Worm (Caenorhabditis elegans) whole organism, L1 larva: ENCODE measurements around the gene srh-245.

ENCODE experiments used
- dpl-1 ChIP-seq, 3 experiments: fragments of 150-350 bp in 2 of 3; sonication (generic microtip) in 1 of 3; optimal IDR thresholded peaks; 2 replicates each; lab custom pipeline; 2014 to 2017; ENCODE audit warnings: missing biosample characterization in 3 of 3, missing genetic modification characterization in 3 of 3, missing genetic modification reagents in 3 of 3
- efl-3 ChIP-seq: fragments of 200-800 bp; sonication (Bioruptor generic); optimal IDR thresholded peaks from 2 replicates; lab custom pipeline; 2018; ENCODE audit warnings: mild to moderate bottlenecking, missing genetic modification characterization, missing compliant biosample characterization
- fos-1 ChIP-seq: fragments of 150-350 bp; optimal IDR thresholded peaks from 2 replicates; lab custom pipeline; 2014; ENCODE audit warnings: missing biosample characterization, missing genetic modification characterization
- irx-1 ChIP-seq: sonication (generic microtip); optimal IDR thresholded peaks from 2 replicates; lab custom pipeline; 2016; ENCODE audit warnings: missing genetic modification characterization, missing compliant biosample characterization
- nhr-237 ChIP-seq: fragments of 150-350 bp; optimal IDR thresholded peaks from 2 replicates; lab custom pipeline; 2014; ENCODE audit warnings: missing biosample characterization, missing genetic modification characterization
- skn-1 ChIP-seq: fragments of 150-350 bp; optimal IDR thresholded peaks from 2 replicates; lab custom pipeline; 2014; ENCODE audit warnings: missing biosample characterization, missing genetic modification characterization
- tbx-2 ChIP-seq: sonication (generic microtip); optimal IDR thresholded peaks from 2 replicates; lab custom pipeline; 2016; ENCODE audit warnings: missing genetic modification characterization, missing compliant biosample characterization
- unc-30 ChIP-seq: sonication (generic microtip); optimal IDR thresholded peaks from 2 replicates; lab custom pipeline; 2017; ENCODE audit warnings: missing biosample characterization, missing genetic modification characterization
- zip-4 ChIP-seq: fragments of 200-800 bp; sonication (Bioruptor generic); optimal IDR thresholded peaks from 2 replicates; lab custom pipeline; 2018; ENCODE audit warnings: mild to moderate bottlenecking, missing genetic modification characterization, moderate library complexity, missing compliant biosample characterization
- ztf-11 ChIP-seq, 2 experiments: sonication (generic microtip); optimal IDR thresholded peaks; 2 replicates each; lab custom pipeline; 2016 to 2017; ENCODE audit warnings: missing genetic modification characterization in 2 of 2, missing biosample characterization in 1 of 2, missing compliant biosample characterization in 1 of 2

- TF ChIP-seq ztf-11 (tag; optimal IDR thresholded peaks at IDR 0.05; lab: Kevin White, UChicago) (no peak), unc-30 (no peak), nhr-237 (tag; lab: Kevin White, UChicago) (no peak), zip-4 (GFP tag; lab: Kevin White, UChicago) (no peak), tbx-2 (no peak), dpl-1 (GFP tag; optimal IDR thresholded peaks at IDR 0.05; lab: Kevin White, UChicago) (no peak), fos-1 (tag; lab: Kevin White, UChicago) (no peak), efl-3 (no peak), irx-1 (tag; lab: Kevin White, UChicago) (no peak), skn-1 (tag; lab: Kevin White, UChicago) (no peak)
Measured at ce11 chrV:676090-676489, 20.4 kb upstream of the srh-245 start.
